Worm (Caenorhabditis elegans): ENCODE measurements around the gene M199.2.

DNA sequence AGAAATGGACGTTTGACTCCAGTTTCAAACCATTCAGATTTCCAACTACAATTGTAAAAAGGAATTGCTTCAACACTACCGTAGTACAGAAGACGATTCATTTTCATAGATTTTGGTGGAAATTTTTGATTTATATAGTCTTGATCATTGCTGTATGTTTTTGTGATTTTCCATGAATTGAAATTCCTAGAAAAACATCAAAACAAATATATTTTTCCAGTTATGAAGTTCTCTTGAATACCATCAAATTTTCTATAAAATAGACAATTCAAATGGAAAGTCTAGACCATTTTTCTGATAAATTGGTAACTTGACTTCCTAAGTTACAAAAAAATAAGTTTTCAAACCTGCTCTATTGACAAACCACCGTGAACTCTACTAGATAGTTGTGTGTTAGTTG lies 39.8 kb upstream of the M199.2 start, which contains the start of gene srt-48:
- TF ChIP-seq egl-27 (tag; optimal IDR thresholded peaks at IDR 0.05) (no peak), mdl-1 (tag; optimal IDR thresholded peaks at IDR 0.05) (no peak), lsy-2 (tag; optimal IDR thresholded peaks at IDR 0.05) (no peak), crh-2 (tag; optimal IDR thresholded peaks at IDR 0.05) (no peak), lin-39 (tag; optimal IDR thresholded peaks at IDR 0.05) (no peak)
